Worm (Caenorhabditis elegans) whole organism, late embryonic: ENCODE data around the gene bar-1.

Experiments
- F13H6.1 ChIP-seq: sonication (generic microtip); optimal IDR thresholded peaks from 2 replicates; lab custom pipeline; 2016; ENCODE audit warnings: missing genetic modification characterization, missing compliant biosample characterization
- ceh-2 ChIP-seq: sonication (generic microtip); optimal IDR thresholded peaks from 2 replicates; lab custom pipeline; 2016; ENCODE audit warnings: missing genotype, missing genetic modification characterization, missing compliant biosample characterization
- elt-2 ChIP-seq: sonication (generic microtip); optimal IDR thresholded peaks from 2 replicates; lab custom pipeline; 2016; ENCODE audit warnings: missing genetic modification reagents, missing genetic modification characterization, missing compliant biosample characterization
- elt-4 ChIP-seq: sonication (generic microtip); optimal IDR thresholded peaks from 2 replicates; lab custom pipeline; 2016; ENCODE audit warnings: missing genetic modification characterization, missing compliant biosample characterization
- hlh-30 ChIP-seq: sonication (generic microtip); optimal IDR thresholded peaks from 2 replicates; lab custom pipeline; 2017; ENCODE audit warnings: antibody characterized with exemption, missing genetic modification characterization, missing compliant biosample characterization; ENCODE audit not compliant: insufficient read depth
- lin-11 ChIP-seq: fragments of 200-800 bp; sonication (Bioruptor generic); optimal IDR thresholded peaks from 2 replicates; lab custom pipeline; 2018; ENCODE audit warnings: mild to moderate bottlenecking, missing genetic modification characterization, missing compliant biosample characterization
- madf-2 ChIP-seq: sonication (generic microtip); optimal IDR thresholded peaks from 2 replicates; lab custom pipeline; 2017; ENCODE audit warnings: missing genetic modification characterization, missing compliant biosample characterization
- nfya-1 ChIP-seq: sonication (generic microtip); optimal IDR thresholded peaks from 2 replicates; lab custom pipeline; 2017; ENCODE audit warnings: missing genetic modification characterization, mild to moderate bottlenecking, missing compliant biosample characterization, antibody characterized with exemption, moderate library complexity
- pha-2 ChIP-seq: sonication (generic microtip); optimal IDR thresholded peaks from 2 replicates; lab custom pipeline; 2017; ENCODE audit warnings: mild to moderate bottlenecking, missing genetic modification characterization, missing compliant biosample characterization
- pqm-1 ChIP-seq: sonication (generic microtip); optimal IDR thresholded peaks from 2 replicates; lab custom pipeline; 2016; ENCODE audit warnings: missing genetic modification characterization, missing compliant biosample characterization
- sdc-2 ChIP-seq: sonication (generic microtip); optimal IDR thresholded peaks from 2 replicates; lab custom pipeline; 2016; ENCODE audit warnings: missing genotype, missing genetic modification characterization, missing compliant biosample characterization
- sox-4 ChIP-seq: sonication (generic microtip); optimal IDR thresholded peaks from 2 replicates; lab custom pipeline; 2017; ENCODE audit warnings: mild to moderate bottlenecking, missing genetic modification characterization, inconsistent platforms, missing compliant biosample characterization

DNA sequence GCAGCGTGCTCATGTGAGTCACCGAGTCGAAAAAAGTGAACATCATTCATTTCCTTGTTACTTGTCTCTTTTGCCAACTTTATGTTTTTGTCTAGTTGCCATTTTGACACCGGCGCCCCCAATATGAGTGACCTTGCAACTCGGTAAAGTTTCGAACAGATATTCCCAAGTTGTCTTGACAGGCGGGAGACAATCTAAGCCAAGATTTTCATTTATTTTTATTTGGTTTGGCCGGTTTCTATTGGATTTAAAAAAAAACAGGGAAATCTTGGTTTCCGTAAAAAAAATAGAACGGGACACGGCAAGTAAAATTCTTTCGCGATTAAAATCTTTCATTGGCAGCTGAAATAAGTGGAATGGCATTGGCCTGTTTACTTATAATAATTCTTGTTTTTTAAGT is 39.2 kb downstream of the bar-1 start:
- TF ChIP-seq hlh-30: no peak
- TF ChIP-seq sox-4 (tag; lab: Kevin White, UChicago): no peak
- no peak for TF ChIP-seq lin-11
- no peak for TF ChIP-seq ceh-2
- no peak for TF ChIP-seq madf-2
- no peak for TF ChIP-seq sdc-2 (tag; lab: Kevin White, UChicago)
- no peak for TF ChIP-seq pqm-1
- TF ChIP-seq F13H6.1 (tag; lab: Kevin White, UChicago): no peak
- no peak for TF ChIP-seq pha-2
- no peak for TF ChIP-seq nfya-1 (tag; lab: Kevin White, UChicago)
- no peak for TF ChIP-seq elt-2 (tag; lab: Kevin White, UChicago)
- TF ChIP-seq elt-4 (tag; lab: Kevin White, UChicago): no peak
